Worm (Caenorhabditis elegans): ENCODE results near the gene K08H2.3.

K08H2.3 gene

ce11 chrX:13278876-13279275 is 41.7 kb downstream of the K08H2.3 start, which contains the start of gene phf-33:
Gene phf-33, minus strand, starts transcription at chrX:13278976.
- no peak for TF ChIP-seq sox-4 (tag; optimal IDR thresholded peaks at IDR 0.05)
- no peak for TF ChIP-seq pag-3 (tag; optimal IDR thresholded peaks at IDR 0.05; ENCODE audit: borderline replicate concordance)
- no peak for TF ChIP-seq unc-42 (tag; optimal IDR thresholded peaks at IDR 0.05)
- TF ChIP-seq mec-3 (tag; optimal IDR thresholded peaks at IDR 0.05; ENCODE audit: borderline replicate concordance) = no peak
- TF ChIP-seq Y22D7AL.16 (tag; optimal IDR thresholded peaks at IDR 0.05) = no peak
- no peak for TF ChIP-seq pros-1 (tag; optimal IDR thresholded peaks at IDR 0.05)
- no peak for TF ChIP-seq hlh-15 (tag; optimal IDR thresholded peaks at IDR 0.05)
- TF ChIP-seq rnt-1 (tag; optimal IDR thresholded peaks at IDR 0.05) = no peak
- no peak for TF ChIP-seq ceh-22 (tag; optimal IDR thresholded peaks at IDR 0.05)
- TF ChIP-seq ets-4 (tag; optimal IDR thresholded peaks at IDR 0.05) = no peak
- TF ChIP-seq fkh-10 (GFP tag; optimal IDR thresholded peaks at IDR 0.05) = no peak
- no peak for TF ChIP-seq C38D4.7 (GFP tag; optimal IDR thresholded peaks at IDR 0.05)
- no peak for TF ChIP-seq pha-2 (tag; optimal IDR thresholded peaks at IDR 0.05)
- no peak for TF ChIP-seq lim-6 (tag; optimal IDR thresholded peaks at IDR 0.05)
- no peak for TF ChIP-seq ceh-48 (tag; optimal IDR thresholded peaks at IDR 0.05)

ce11 chrX:13283462-13283861 is 46.3 kb downstream of the K08H2.3 start:
- TF ChIP-seq nhr-11 (tag; optimal IDR thresholded peaks at IDR 0.05) (no peak), pax-1 (tag; optimal IDR thresholded peaks at IDR 0.05) (no peak), pros-1 (tag; optimal IDR thresholded peaks at IDR 0.05) (no peak), ceh-19 (GFP tag; optimal IDR thresholded peaks at IDR 0.05) (no peak), pag-3 (tag; optimal IDR thresholded peaks at IDR 0.05; ENCODE audit: borderline replicate concordance) (no peak), che-1 (tag; optimal IDR thresholded peaks at IDR 0.05) (no peak), nfya-1 (tag; optimal IDR thresholded peaks at IDR 0.05) (no peak), Y22D7AL.16 (tag; optimal IDR thresholded peaks at IDR 0.05) (no peak), syd-9 (tag; optimal IDR thresholded peaks at IDR 0.05) (no peak), unc-3 (GFP tag; conservative IDR thresholded peaks at IDR 0.05) (no peak), unc-3 (tag; optimal IDR thresholded peaks at IDR 0.05) (no peak), ceh-31 (tag; optimal IDR thresholded peaks at IDR 0.05) (no peak)

ce11 chrX:13284091-13284490 is 46.9 kb downstream of the K08H2.3 start, which contains the start of gene cyp-14A4:
Gene cyp-14A4, minus strand, starts transcription at chrX:13284197.
- no peak for TF ChIP-seq ceh-31 (tag; optimal IDR thresholded peaks at IDR 0.05)
- TF ChIP-seq gmeb-2 (tag; optimal IDR thresholded peaks at IDR 0.05) = no peak
- no peak for TF ChIP-seq nhr-232 (tag; optimal IDR thresholded peaks at IDR 0.05)

ce11 chrX:13284618-13285017 is 47.4 kb downstream of the K08H2.3 start:
- TF ChIP-seq ceh-30 (tag; optimal IDR thresholded peaks at IDR 0.05) = no peak
- TF ChIP-seq hlh-13 (GFP tag; optimal IDR thresholded peaks at IDR 0.05) = no peak
- no peak for TF ChIP-seq ttx-3 (tag; optimal IDR thresholded peaks at IDR 0.05)
- TF ChIP-seq pros-1 (tag; optimal IDR thresholded peaks at IDR 0.05) = no peak
- TF ChIP-seq hlh-30 (tag; optimal IDR thresholded peaks at IDR 0.05; ENCODE audit: insufficient read depth) = no peak
- TF ChIP-seq ref-2 (tag; optimal IDR thresholded peaks at IDR 0.05) = no peak
- TF ChIP-seq mec-3 (tag; optimal IDR thresholded peaks at IDR 0.05; ENCODE audit: borderline replicate concordance) = no peak
- TF ChIP-seq ahr-1 (tag; optimal IDR thresholded peaks at IDR 0.05) = no peak

- TF ChIP-seq pag-3 (tag; optimal IDR thresholded peaks at IDR 0.05; ENCODE audit: borderline replicate concordance) (no peak), zip-5 (tag; optimal IDR thresholded peaks at IDR 0.05) (no peak), dmd-4 (tag; optimal IDR thresholded peaks at IDR 0.05; ENCODE audit: borderline replicate concordance) (no peak), sox-2 (GFP tag; IDR thresholded peaks at IDR 0.05) (no peak), ceh-24 (tag; optimal IDR thresholded peaks at IDR 0.05) (no peak), pat-9 (tag; optimal IDR thresholded peaks at IDR 0.05) (no peak), lin-11 (tag; optimal IDR thresholded peaks at IDR 0.05) (no peak), syd-9 (tag; optimal IDR thresholded peaks at IDR 0.05) (no peak), nfya-1 (tag; optimal IDR thresholded peaks at IDR 0.05) (no peak)
Measured at ce11 chrX:13286533-13286932, 49.3 kb downstream of the K08H2.3 start, which contains the start of gene R04D3.2. Gene R04D3.2, minus strand, starts transcription at chrX:13286633.
